Worm (Caenorhabditis elegans) whole organism, mixed stage, embryonic: Measurements from ENCODE around the gene ceeh-1.

Source experiments
- ceh-39 ChIP-seq: fragments of 150-350 bp; optimal IDR thresholded peaks from 2 replicates; lab custom pipeline; 2014; ENCODE audit warnings: missing biosample characterization, missing genetic modification characterization
- ham-2 ChIP-seq: fragments of 200-800 bp; sonication (Bioruptor generic); optimal IDR thresholded peaks from 2 replicates; lab custom pipeline; 2018; ENCODE audit warnings: mild to moderate bottlenecking, missing genetic modification characterization, missing compliant biosample characterization
- lsy-2 ChIP-seq: fragments of 150-350 bp; optimal IDR thresholded peaks from 2 replicates; lab custom pipeline; 2014; ENCODE audit warnings: missing biosample characterization, missing genetic modification characterization
- nhr-12 ChIP-seq: fragments of 150-350 bp; optimal IDR thresholded peaks from 2 replicates; lab custom pipeline; 2014; ENCODE audit warnings: missing biosample characterization, missing genetic modification characterization
- nhr-237 ChIP-seq: fragments of 150-350 bp; optimal IDR thresholded peaks from 2 replicates; lab custom pipeline; 2014; ENCODE audit warnings: missing biosample characterization, missing genetic modification characterization
- nhr-28 ChIP-seq: fragments of 150-350 bp; optimal IDR thresholded peaks from 2 replicates; lab custom pipeline; 2014; ENCODE audit warnings: missing biosample characterization, missing genetic modification characterization
- pha-4 ChIP-seq: fragments of 150-350 bp; optimal IDR thresholded peaks from 2 replicates; lab custom pipeline; 2018; ENCODE audit warnings: missing biosample characterization, missing genetic modification reagents, missing genetic modification characterization

DNA sequence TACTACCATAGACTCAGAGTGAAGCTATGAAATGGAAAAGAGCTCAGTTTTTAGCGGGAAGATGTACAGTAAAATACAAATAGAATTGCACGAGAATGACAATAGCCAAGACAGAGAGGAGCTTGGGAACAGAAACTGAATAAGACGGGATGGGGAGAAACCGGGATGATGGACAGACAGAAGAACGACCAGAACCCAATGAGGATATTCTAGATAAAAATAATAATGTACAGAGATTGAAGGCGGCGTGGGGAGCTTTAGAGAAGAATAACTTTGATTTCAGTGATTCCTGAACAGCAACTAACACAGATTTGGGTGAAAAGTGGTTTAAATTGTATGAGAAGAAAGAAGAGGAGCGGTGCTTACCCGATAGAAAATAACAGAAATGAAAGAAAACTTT lies 49.4 kb upstream of the ceeh-1 start:
- TF ChIP-seq lsy-2 (tag; lab: Kevin White, UChicago): no peak
- TF ChIP-seq nhr-28 (tag; lab: Kevin White, UChicago): no peak
- no peak for TF ChIP-seq pha-4
- no peak for TF ChIP-seq ham-2
- TF ChIP-seq nhr-237 (tag; lab: Kevin White, UChicago): no peak
- TF ChIP-seq ceh-39 (tag; lab: Kevin White, UChicago): no peak
- TF ChIP-seq nhr-12 (tag; lab: Kevin White, UChicago): no peak
